Worm (Caenorhabditis elegans): ENCODE results near the gene pitr-3.
A peak's percentile ranks its signal among the peaks of the same experiment; 100 is the strongest.

ce11 chrV:9175218-9175837, 34.1 kb upstream of the pitr-3 start, which contains the start of gene spas-1:
- no peak for TF ChIP-seq ceh-9 (tag; optimal IDR thresholded peaks at IDR 0.05)
- peak; percentile 82 for TF ChIP-seq ceh-28 (tag; optimal IDR thresholded peaks at IDR 0.05)
- TF ChIP-seq fkh-10 (GFP tag; optimal IDR thresholded peaks at IDR 0.05): no peak
- no peak for TF ChIP-seq nhr-12 (tag; optimal IDR thresholded peaks at IDR 0.05)
